Fruit fly (Drosophila melanogaster): ENCODE measurements around the gene CG3108.

- TF ChIP-seq Dll (optimal IDR thresholded peaks at IDR 0.05) (no peak), CG8478 (optimal IDR thresholded peaks at IDR 0.05) (no peak), EcR (GFP tag; optimal IDR thresholded peaks at IDR 0.05) (no peak)
Measured at dm6 chrX:5812877-5813276, 31.5 kb upstream of the CG3108 start, which contains the start of gene CG44329.

Measured in whole organism.